Fruit fly (Drosophila melanogaster): ENCODE results near the gene CG13693.
A peak's percentile ranks its signal among the peaks of the same experiment; 100 is the strongest.

CG13693 gene

DNA sequence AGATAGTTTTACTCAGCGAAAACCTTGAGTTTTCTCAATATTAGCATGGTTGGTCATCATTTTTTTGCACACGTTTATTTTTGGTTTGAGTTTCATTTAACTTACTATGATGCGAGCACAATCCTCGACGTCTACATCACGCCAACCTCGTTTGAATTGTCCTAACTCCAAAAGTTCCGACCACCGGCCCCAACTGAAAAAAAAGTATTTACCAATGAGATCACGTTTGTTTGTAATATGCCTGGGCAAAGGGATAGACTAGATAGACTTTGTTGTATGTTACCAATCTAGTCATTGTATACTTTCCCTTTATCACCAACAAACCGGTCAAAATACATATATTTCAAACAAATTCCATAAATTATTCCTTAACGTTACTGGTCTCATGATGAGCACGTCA is at the start of gene CG13693:
Gene CG13693 (plus strand): TSS at position 301 of the 400 bp plus-strand sequence.
- no peak for TF ChIP-seq CTCF (optimal IDR thresholded peaks at IDR 0.05)

DNA sequence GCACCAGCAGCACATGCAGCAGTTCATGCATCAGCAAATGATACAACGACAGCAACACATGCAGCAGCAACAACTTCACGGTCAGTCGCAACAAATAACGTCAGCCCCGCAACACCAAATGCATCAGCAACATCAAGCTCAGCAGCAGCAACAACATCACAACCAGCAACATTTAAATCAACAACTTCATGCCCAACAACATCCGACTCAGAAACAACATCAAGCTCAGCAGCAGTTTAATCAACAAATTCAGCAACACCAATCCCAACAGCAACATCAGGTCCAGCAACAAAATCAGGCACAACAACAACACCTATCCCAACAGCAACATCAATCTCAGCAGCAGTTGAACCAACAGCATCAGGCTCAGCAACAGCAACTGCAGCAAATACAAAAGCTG is 36.6 kb upstream of the CG13693 start:
- TF ChIP-seq CG8478 (optimal IDR thresholded peaks at IDR 0.05), result no peak
- no peak for TF ChIP-seq CTCF (optimal IDR thresholded peaks at IDR 0.05)

DNA sequence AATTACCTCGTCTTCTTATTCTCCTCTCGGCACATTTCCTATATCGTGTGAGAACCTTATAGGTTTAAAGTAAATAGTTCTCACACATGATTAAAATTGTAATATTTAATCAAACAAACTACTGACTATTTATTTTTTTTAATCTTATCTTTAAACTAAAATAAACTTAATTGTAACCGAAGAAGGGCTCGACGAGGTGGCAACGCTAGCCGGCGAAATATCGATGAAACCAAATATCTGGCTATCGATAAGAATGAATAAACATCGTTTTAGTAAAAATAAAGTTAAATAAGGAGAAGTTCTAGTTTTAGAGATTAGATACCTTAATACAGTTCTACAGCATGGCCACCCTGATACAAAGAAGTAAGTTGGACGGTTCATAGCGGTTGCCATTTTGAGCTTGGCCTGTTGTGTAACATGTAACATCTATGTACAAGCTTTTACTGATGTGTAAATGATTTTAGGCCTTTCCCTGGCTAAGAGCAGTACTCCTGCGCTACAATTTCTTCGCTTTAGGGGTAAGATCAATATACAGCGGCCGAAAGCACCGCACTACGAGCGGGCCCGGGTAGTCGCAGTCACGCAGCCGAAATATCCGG is 28.7 kb upstream of the CG13693 start, which contains the start of gene mRpL10:
Gene mRpL10 (plus strand): TSS at position 251 of the 599 bp plus-strand sequence.
- TF ChIP-seq CG8478 (optimal IDR thresholded peaks at IDR 0.05), result no peak
- TF ChIP-seq CTCF (optimal IDR thresholded peaks at IDR 0.05), result peak in 1 of 2 experiments; percentile 25

DNA sequence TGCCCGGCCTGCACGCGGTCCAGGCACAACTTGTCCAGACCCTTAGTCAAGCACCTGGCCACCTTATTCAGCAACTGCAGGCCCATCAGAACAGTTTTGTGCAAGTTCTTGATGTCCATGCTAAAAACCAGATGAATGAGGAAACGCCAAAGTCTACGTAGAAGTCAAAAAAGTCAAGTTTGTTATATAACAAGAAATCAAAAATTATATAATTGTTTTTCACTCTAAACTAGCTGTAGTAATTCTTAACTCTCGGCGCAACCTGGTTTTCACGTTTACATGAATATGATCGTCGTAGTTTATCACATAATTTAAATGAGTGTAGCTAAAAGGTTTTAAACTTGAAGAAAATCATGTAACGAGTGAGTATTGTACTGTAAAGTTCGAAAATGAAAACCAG is 27.7 kb upstream of the CG13693 start:
- no peak for TF ChIP-seq CG8478 (optimal IDR thresholded peaks at IDR 0.05)
- TF ChIP-seq CTCF (optimal IDR thresholded peaks at IDR 0.05), result no peak

DNA sequence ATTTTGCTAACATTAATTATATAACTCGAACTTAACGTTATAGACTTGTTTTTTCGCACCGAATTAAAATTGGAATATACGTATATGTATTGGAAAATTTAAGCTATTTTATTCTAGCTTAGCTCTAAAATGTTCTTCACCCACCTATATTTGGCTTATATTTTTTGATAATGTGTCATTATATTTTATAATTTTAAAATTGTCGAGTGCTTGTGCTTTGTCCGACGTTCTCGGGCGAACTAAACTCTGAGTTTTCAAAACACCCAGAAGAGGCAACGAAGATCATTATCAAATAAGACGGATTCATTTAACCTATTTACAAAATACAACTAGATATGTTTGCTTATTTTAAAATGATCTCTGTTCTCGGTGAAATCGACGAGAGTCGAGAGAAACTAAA is 25.7 kb upstream of the CG13693 start:
- TF ChIP-seq CG8478 (optimal IDR thresholded peaks at IDR 0.05), result no peak

DNA sequence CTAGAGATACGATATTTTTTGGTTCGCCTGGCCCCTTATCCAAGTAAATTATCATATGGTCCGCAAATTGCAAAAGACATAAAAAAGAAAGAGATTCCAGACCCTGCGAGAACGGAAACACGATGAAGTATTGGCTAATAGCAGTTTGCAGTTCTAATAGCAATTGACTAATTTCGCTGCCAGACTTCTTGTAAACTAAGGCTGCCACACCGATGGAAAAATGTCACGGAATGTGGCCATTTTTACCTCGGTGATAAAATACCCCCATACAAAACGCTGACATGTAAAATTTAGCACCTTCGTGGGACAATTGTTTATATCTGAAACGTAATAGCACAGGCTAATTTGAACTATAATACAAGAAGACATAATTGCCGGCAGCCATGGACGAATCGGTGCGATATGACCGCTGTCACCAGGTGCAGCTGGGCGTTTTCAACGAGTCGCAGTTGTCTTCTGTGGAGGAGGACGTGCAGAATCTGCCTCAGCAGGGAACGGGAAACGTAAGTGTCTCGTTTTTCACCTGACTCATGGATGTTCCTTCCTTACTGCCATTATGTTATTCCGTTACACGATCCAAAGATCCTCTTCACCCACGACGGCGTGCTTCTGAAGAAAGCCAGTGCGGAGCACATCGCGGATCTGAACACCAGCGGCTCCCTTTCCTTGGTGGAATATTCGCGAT is 25.0 kb upstream of the CG13693 start, which contains the start of the genes Tbc1d15-17 and CG11617:
Gene Tbc1d15-17 (plus strand): TSS at position 51 of the 685 bp plus-strand sequence.
Gene CG11617 (minus strand): TSS at position 169 of the 685 bp plus-strand sequence.
- TF ChIP-seq CG8478 (optimal IDR thresholded peaks at IDR 0.05), result no peak
- TF ChIP-seq CTCF (optimal IDR thresholded peaks at IDR 0.05), result peak; percentile 21 to 57

DNA sequence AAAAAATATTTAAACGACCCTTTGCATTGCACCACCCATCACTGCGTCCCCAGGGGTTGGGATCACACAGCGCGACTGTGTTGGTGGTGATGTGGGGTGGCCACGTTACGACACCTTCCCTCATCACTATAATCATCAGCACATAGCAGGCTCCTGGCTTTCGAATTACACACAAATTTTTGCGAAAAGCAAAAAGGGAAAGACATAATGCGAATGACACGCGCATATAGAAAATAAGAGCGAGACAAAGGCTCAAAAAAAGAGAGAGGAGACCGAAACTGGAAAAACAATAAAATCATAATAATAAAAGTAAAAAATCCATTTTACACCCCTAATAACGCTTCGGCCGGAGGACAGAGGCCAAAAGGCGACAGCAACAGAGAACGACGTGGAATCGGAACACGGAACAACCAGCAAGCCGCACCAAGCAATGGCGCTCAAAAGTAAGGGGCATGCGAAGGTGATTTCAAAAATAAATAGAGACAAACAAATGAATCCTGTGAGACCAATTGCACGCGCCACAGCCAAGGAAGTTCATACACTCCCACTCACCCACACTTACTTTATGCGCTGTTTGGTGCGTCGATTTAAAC is 12.8 kb upstream of the CG13693 start:
- no peak for TF ChIP-seq CG8478 (optimal IDR thresholded peaks at IDR 0.05)
- no peak for TF ChIP-seq CTCF (optimal IDR thresholded peaks at IDR 0.05)

DNA sequence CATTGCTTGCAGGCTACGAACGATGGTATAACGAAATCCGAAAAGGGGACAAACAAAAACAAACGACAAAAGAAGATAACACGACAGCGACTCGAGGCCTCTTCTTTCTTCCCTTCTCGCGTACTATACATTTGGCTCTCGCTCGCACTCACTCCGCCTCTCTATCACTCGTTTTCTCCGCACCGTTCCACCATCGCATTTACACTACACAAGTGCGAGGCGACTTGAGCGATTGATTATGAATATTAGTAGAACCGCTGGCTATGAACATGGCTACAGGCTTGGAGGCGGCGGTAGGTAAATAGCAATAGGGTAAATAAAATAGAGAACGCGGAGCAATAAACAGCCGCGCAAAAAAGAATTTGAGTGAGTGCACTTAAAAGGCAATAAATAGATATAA is 11.8 kb upstream of the CG13693 start:
- TF ChIP-seq CTCF (optimal IDR thresholded peaks at IDR 0.05), result no peak

DNA sequence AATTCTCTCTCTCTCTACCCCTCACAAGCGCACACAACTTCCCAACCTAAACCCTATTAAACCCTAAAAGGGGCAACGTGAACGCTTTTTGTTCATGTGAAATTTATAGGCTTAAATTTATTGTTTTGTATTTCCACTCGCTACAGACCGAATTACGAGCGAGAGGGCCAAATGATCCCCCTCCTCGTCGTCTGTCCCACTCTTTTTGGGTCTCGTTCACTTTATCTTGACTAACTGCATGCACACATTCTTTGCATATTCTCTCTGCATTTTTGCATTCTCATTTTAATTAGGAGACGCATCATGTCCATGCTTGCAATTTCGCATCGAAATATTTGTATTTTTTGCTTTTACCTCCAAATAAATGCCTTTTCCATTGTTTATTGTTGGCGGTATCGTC is 11.1 kb upstream of the CG13693 start:
- TF ChIP-seq CG8478 (optimal IDR thresholded peaks at IDR 0.05) (no peak), CTCF (optimal IDR thresholded peaks at IDR 0.05) (no peak)

DNA sequence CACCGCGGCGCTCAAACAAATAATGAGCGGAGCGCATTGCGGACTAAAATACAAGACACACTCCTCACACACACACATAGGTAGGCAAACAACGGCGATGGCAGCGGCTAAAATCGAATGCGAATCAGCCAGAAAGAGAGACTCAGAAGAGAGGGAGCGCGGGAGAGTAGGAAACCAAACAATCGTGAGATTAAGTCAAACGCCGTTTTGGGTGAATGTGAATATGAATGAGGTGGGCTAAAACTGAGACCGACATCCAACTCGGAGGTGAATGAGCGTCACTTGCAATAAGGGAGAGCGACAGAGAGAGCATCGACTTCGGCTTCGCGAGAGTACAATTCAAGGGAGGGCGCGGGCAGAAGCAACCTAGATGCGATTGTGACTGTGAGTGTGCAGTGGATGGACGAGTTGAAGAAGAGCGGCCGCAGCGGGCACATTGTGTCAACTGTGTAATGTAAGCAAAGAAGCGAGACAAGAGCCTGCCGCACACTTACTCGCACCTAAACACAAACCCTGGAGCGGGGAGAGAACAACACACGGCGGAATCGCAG is 10.3 kb upstream of the CG13693 start:
- TF ChIP-seq CTCF (optimal IDR thresholded peaks at IDR 0.05) (no peak), CG8478 (optimal IDR thresholded peaks at IDR 0.05) (no peak)

DNA sequence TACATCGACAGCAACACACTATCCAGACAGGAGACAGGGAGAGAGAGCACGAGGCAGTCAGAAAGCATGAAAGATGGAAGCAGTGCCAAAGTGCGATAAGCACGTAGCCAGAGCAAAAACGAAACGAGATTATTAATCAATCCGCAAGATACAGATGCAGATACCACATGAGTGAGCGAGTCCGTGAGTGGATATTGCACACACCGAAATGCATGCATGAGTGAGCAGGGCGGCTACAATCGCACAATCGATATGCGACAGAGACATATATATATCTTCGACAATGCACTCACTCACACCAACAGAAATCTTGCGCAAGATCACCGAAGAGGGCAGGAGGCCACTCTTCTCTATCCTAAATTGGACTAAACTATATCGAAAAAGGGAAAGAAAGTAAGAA is 9.4 kb upstream of the CG13693 start:
- no peak for TF ChIP-seq CG8478 (optimal IDR thresholded peaks at IDR 0.05)
- TF ChIP-seq CTCF (optimal IDR thresholded peaks at IDR 0.05), result no peak

DNA sequence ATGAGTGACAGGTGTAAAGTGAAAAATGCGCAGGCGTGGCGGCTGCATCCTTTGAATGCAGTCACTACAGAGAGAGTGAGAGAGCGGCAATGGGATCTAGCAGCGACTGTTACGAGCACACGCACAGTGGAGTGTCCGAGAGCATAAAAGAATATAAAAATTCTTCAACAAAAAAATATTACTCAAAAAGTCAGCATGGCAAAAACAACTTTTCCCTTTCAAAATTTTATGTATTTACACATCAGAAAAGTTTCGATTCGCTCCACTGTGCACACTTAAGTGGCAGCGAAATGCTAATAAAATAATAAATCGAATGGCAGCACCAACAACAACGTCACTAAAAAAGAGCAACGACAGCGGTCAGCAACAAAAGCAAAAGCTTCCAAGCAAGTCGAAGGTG is 8.9 kb upstream of the CG13693 start:
- TF ChIP-seq CG8478 (optimal IDR thresholded peaks at IDR 0.05), result no peak
- TF ChIP-seq CTCF (optimal IDR thresholded peaks at IDR 0.05), result no peak

DNA sequence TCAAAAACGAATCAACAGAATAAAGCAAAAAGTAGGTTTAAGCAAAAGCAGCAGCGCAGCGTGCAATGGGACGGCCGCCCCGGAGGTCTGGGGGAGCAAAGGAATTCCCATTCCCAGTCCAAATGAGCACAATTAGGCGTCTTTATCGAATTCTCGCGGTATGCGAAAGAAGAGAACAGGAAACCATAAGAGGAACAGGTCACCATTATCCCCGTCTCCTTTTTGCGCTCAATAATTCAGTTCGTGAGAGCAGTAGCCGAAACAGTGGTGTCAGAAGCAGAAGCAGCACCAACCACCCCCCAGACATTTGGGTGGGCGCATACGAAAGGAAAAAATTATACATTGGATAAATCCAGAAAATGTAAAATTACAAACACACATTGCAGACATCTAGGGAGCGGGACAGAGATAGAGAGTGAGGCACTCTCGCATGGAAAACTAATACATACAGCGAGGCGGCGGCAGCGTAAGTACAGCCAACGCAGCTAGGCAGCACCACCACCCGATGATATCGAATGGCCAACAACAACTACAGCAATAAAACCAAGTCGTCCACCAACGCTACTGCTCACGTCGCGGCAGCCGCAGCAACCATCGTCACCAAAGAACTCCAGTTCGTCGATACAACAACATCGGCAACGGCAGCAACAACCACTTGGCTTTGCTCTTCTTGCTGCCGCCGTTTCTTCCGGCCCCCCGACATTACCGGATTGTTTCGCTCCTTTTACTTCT is 8.3 kb upstream of the CG13693 start:
- TF ChIP-seq CTCF (optimal IDR thresholded peaks at IDR 0.05), result no peak
- no peak for TF ChIP-seq CG8478 (optimal IDR thresholded peaks at IDR 0.05)

DNA sequence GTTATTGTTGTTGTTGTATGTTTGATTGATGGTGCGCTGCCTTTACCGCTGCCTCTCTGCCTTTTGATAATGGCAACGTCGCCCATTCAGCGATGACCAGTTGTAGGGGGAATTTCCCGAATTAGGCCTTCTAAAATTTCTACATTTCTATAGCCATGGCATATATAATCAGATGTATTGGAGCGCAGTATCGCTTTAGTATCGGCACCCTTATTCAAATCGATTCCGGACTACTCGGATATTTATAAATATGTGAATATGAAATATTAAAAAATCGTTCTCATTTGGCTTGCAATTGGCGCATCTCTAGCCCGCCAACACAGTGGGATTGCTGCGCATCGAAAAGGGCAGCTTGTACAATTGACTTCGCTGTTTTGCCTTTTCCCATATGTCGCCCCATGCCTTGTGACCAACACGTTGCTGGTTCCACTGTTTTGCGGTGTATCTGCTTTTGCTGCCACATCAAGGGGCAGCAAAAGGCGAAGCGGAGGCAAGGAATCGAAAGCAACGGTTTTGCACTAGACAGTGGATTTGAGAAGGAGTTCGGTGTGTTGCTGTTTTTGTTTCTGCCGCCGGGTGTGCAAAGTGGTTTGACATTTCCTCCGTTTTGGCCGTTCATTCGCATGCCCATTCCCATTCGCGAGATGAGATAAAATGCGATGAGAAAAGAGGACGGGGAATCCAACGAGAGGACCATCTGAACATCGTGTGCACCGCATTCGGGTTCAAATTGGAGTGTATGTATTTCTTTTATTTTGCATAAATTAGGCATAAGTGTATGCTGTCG is 7.5 kb upstream of the CG13693 start:
- TF ChIP-seq CTCF (optimal IDR thresholded peaks at IDR 0.05) (no peak), CG8478 (optimal IDR thresholded peaks at IDR 0.05) (no peak)

DNA sequence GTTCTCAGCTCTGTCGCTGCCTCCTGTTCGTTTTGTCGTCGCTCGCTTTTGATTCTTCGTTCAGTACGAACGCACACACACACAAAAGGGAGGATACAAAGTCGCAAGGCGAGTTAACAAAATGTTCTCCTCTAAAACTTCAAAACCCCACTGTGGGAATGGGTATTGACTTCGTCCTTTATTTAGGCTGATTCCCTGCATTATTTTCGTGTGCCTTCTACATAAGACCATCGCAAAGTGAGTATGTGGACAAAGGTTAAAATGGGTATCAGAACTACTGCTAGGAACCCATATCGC is 7.0 kb upstream of the CG13693 start:
- no peak for TF ChIP-seq CTCF (optimal IDR thresholded peaks at IDR 0.05)
- no peak for TF ChIP-seq CG8478 (optimal IDR thresholded peaks at IDR 0.05)

Measured in S2 (cell line).